Worm (Caenorhabditis elegans) whole organism, L3 larva: ENCODE measurements around the gene capa-1.

Experiments
- aly-2 ChIP-seq: fragments of 150-350 bp; optimal IDR thresholded peaks from 2 replicates; lab custom pipeline; 2014; ENCODE audit warnings: missing biosample characterization, missing genetic modification characterization
- elt-1 ChIP-seq: fragments of 150-350 bp; optimal IDR thresholded peaks from 2 replicates; lab custom pipeline; 2014; ENCODE audit warnings: missing biosample characterization, missing genetic modification characterization
- elt-3 ChIP-seq, 3 experiments: fragments of 150-350 bp in 1 of 3; sonication (generic microtip) in 2 of 3; optimal IDR thresholded peaks; 2 replicates in 2 of 3; 4 replicates in 1 of 3; lab custom pipeline; 2014 to 2017; ENCODE audit warnings: missing biosample characterization in 3 of 3, missing genetic modification characterization in 3 of 3
- fkh-10 ChIP-seq: sonication (generic microtip); optimal IDR thresholded peaks from 2 replicates; lab custom pipeline; 2017; ENCODE audit warnings: missing biosample characterization, missing genetic modification reagents, missing genetic modification characterization
- nhr-237 ChIP-seq: fragments of 150-350 bp; optimal IDR thresholded peaks from 2 replicates; lab custom pipeline; 2014; ENCODE audit warnings: missing biosample characterization, missing genetic modification characterization
- nhr-25 ChIP-seq: sonication (generic microtip); optimal IDR thresholded peaks from 2 replicates; lab custom pipeline; 2017; ENCODE audit warnings: missing biosample characterization, missing genetic modification characterization
- pha-4 ChIP-seq: fragments of 150-350 bp; optimal IDR thresholded peaks from 2 replicates; lab custom pipeline; 2014; ENCODE audit warnings: missing biosample characterization, missing genetic modification reagents, missing genetic modification characterization

- TF ChIP-seq nhr-237 (no peak), fkh-10 (GFP tag; lab: Kevin White, UChicago) (no peak), elt-1 (tag; lab: Kevin White, UChicago) (no peak), elt-3 (tag; optimal IDR thresholded peaks at IDR 0.05; lab: Kevin White, UChicago) (no peak), aly-2 (no peak), pha-4 (no peak), nhr-25 (tag; lab: Kevin White, UChicago) (no peak)
These were observed 24.7 kb downstream of the capa-1 start for ce11 chrX:5943908-5944307.
